Worm (Caenorhabditis elegans) whole organism, L2 larva: ENCODE data around the gene chil-26.

ENCODE experiments used
- C34F6.9 ChIP-seq: fragments of 150-350 bp; optimal IDR thresholded peaks from 2 replicates; lab custom pipeline; 2014; ENCODE audit warnings: missing biosample characterization, missing genetic modification characterization
- F13H6.1 ChIP-seq: sonication (generic microtip); optimal IDR thresholded peaks from 2 replicates; lab custom pipeline; 2016; ENCODE audit warnings: missing genetic modification characterization, missing compliant biosample characterization
- R02D3.7 ChIP-seq: fragments of 150-350 bp; optimal IDR thresholded peaks from 2 replicates; lab custom pipeline; 2014; ENCODE audit warnings: missing biosample characterization, missing genetic modification characterization
- ZK546.5 ChIP-seq: sonication (generic microtip); optimal IDR thresholded peaks from 2 replicates; lab custom pipeline; 2017; ENCODE audit warnings: missing biosample characterization, missing genetic modification characterization
- alr-1 ChIP-seq: fragments of 150-350 bp; optimal IDR thresholded peaks from 2 replicates; lab custom pipeline; 2014; ENCODE audit warnings: missing biosample characterization, missing genetic modification characterization
- aly-2 ChIP-seq: fragments of 150-350 bp; optimal IDR thresholded peaks from 2 replicates; lab custom pipeline; 2014; ENCODE audit warnings: missing biosample characterization, missing genetic modification characterization
- ama-1 ChIP-seq: fragments of 150-350 bp; optimal IDR thresholded peaks from 2 replicates; lab custom pipeline; 2018; ENCODE audit warnings: inconsistent platforms
- blmp-1 ChIP-seq: sonication (generic microtip); optimal IDR thresholded peaks from 2 replicates; lab custom pipeline; 2017; ENCODE audit warnings: missing genetic modification characterization, mild to moderate bottlenecking, missing compliant biosample characterization, antibody characterized with exemption, moderate library complexity; ENCODE audit not compliant: insufficient read depth
- ceh-16 ChIP-seq: fragments of 150-350 bp; optimal IDR thresholded peaks from 2 replicates; lab custom pipeline; 2014; ENCODE audit warnings: missing biosample characterization, missing genetic modification characterization
- crh-2 ChIP-seq: sonication (generic microtip); optimal IDR thresholded peaks from 2 replicates; lab custom pipeline; 2017; ENCODE audit warnings: missing biosample characterization, missing genetic modification characterization
- egl-27 ChIP-seq: sonication (generic microtip); optimal IDR thresholded peaks from 3 replicates; lab custom pipeline; 2017; ENCODE audit warnings: missing biosample characterization, missing genetic modification reagents, missing genetic modification characterization
- elt-1 ChIP-seq: fragments of 150-350 bp; optimal IDR thresholded peaks from 2 replicates; lab custom pipeline; 2014; ENCODE audit warnings: missing biosample characterization, missing genetic modification characterization
- elt-3 ChIP-seq: sonication (generic microtip); optimal IDR thresholded peaks from 2 replicates; lab custom pipeline; 2017; ENCODE audit warnings: missing biosample characterization, missing genetic modification characterization
- fos-1 ChIP-seq: fragments of 150-350 bp; optimal IDR thresholded peaks from 2 replicates; lab custom pipeline; 2014; ENCODE audit warnings: missing biosample characterization, missing genetic modification characterization
- gmeb-1 ChIP-seq: fragments of 150-350 bp; optimal IDR thresholded peaks from 2 replicates; lab custom pipeline; 2014; ENCODE audit warnings: missing biosample characterization, missing genetic modification characterization
- lin-13 ChIP-seq: fragments of 150-350 bp; optimal IDR thresholded peaks from 2 replicates; lab custom pipeline; 2014; ENCODE audit warnings: missing biosample characterization, missing genetic modification reagents, missing genetic modification characterization
- lin-39 ChIP-seq: fragments of 150-350 bp; optimal IDR thresholded peaks from 2 replicates; lab custom pipeline; 2014; ENCODE audit warnings: missing biosample characterization, missing genetic modification reagents, missing genetic modification characterization
- mab-5 ChIP-seq: fragments of 150-350 bp; optimal IDR thresholded peaks from 2 replicates; lab custom pipeline; 2014; ENCODE audit warnings: missing biosample characterization, missing genetic modification characterization
- mbf-1 ChIP-seq: sonication (generic microtip); optimal IDR thresholded peaks from 2 replicates; lab custom pipeline; 2017; ENCODE audit warnings: missing biosample characterization, missing genetic modification characterization
- mdl-1 ChIP-seq, 2 experiments: fragments of 150-350 bp in 1 of 2; sonication (generic microtip) in 1 of 2; optimal IDR thresholded peaks; 2 replicates each; lab custom pipeline; 2017; ENCODE audit warnings: missing biosample characterization in 2 of 2, missing genetic modification characterization in 2 of 2
- nhr-10 ChIP-seq: sonication (generic microtip); optimal IDR thresholded peaks from 2 replicates; lab custom pipeline; 2017; ENCODE audit warnings: missing biosample characterization, missing genetic modification characterization
- nhr-11 ChIP-seq: fragments of 150-350 bp; optimal IDR thresholded peaks from 2 replicates; lab custom pipeline; 2014; ENCODE audit warnings: missing biosample characterization, missing genetic modification characterization
- nhr-129 ChIP-seq: fragments of 150-350 bp; optimal IDR thresholded peaks from 2 replicates; lab custom pipeline; 2014; ENCODE audit warnings: missing biosample characterization, missing genetic modification characterization
- nhr-21 ChIP-seq: fragments of 150-350 bp; optimal IDR thresholded peaks from 2 replicates; lab custom pipeline; 2014; ENCODE audit warnings: missing biosample characterization, missing genetic modification characterization
- nhr-23 ChIP-seq: fragments of 150-350 bp; optimal IDR thresholded peaks from 2 replicates; lab custom pipeline; 2014; ENCODE audit warnings: missing biosample characterization, missing genetic modification reagents, missing genetic modification characterization
- nhr-6 ChIP-seq: fragments of 150-350 bp; optimal IDR thresholded peaks from 2 replicates; lab custom pipeline; 2014; ENCODE audit warnings: missing biosample characterization, missing genetic modification characterization
- nhr-77 ChIP-seq: fragments of 150-350 bp; optimal IDR thresholded peaks from 2 replicates; lab custom pipeline; 2014; ENCODE audit warnings: missing biosample characterization, missing genetic modification characterization
- peb-1 ChIP-seq: fragments of 150-350 bp; optimal IDR thresholded peaks from 2 replicates; lab custom pipeline; 2014; ENCODE audit warnings: missing biosample characterization, missing genetic modification characterization
- skn-1 ChIP-seq: sonication (generic microtip); optimal IDR thresholded peaks from 2 replicates; lab custom pipeline; 2017; ENCODE audit warnings: missing biosample characterization, missing genetic modification characterization
- sma-3 ChIP-seq: sonication (generic microtip); optimal IDR thresholded peaks from 2 replicates; lab custom pipeline; 2016; ENCODE audit warnings: missing genetic modification reagents, missing genetic modification characterization, missing compliant biosample characterization
- sma-9 ChIP-seq, 2 experiments: fragments of 150-350 bp in 1 of 2; sonication (generic microtip) in 1 of 2; optimal IDR thresholded peaks; 2 replicates each; lab custom pipeline; 2014 to 2016; ENCODE audit warnings: missing genetic modification characterization in 2 of 2, mild to moderate bottlenecking in 1 of 2, missing biosample characterization in 1 of 2, missing compliant biosample characterization in 1 of 2, missing genetic modification reagents in 1 of 2, moderate library complexity in 1 of 2
- snpc-4 ChIP-seq: fragments of 150-350 bp; optimal IDR thresholded peaks from 2 replicates; lab custom pipeline; 2014; ENCODE audit warnings: missing biosample characterization, missing genetic modification characterization
- unc-62 ChIP-seq: fragments of 150-350 bp; optimal IDR thresholded peaks from 2 replicates; lab custom pipeline; 2014; ENCODE audit warnings: missing biosample characterization, missing genetic modification reagents, missing genetic modification characterization
- zag-1 ChIP-seq: fragments of 150-350 bp; optimal IDR thresholded peaks from 2 replicates; lab custom pipeline; 2014; ENCODE audit warnings: missing biosample characterization, missing genetic modification characterization
- ztf-11 ChIP-seq: sonication (generic microtip); optimal IDR thresholded peaks from 2 replicates; lab custom pipeline; 2017; ENCODE audit warnings: missing biosample characterization, missing genetic modification characterization
- ztf-4 ChIP-seq: fragments of 150-350 bp; optimal IDR thresholded peaks from 2 replicates; lab custom pipeline; 2014; ENCODE audit warnings: missing biosample characterization, missing genetic modification characterization

The chil-26 gene

ce11 chrII:9438227-9438626, 36.6 kb upstream of the chil-26 start, which contains the start of gene chil-13:
TSS of gene chil-13 (minus strand) at chrII:9438327.
- TF ChIP-seq nhr-23 (tag; lab: Kevin White, UChicago) (no peak), peb-1 (tag; lab: Kevin White, UChicago) (no peak), nhr-77 (no peak), ama-1 (no peak), nhr-10 (tag; lab: Kevin White, UChicago) (no peak), R02D3.7 (no peak), lin-13 (GFP tag; lab: Kevin White, UChicago) (no peak)

- TF ChIP-seq crh-2 (tag; lab: Kevin White, UChicago) (no peak), elt-1 (tag; lab: Kevin White, UChicago) (no peak), sma-9 (GFP tag; optimal IDR thresholded peaks at IDR 0.05; lab: Kevin White, UChicago) (no peak), sma-9 (tag; optimal IDR thresholded peaks at IDR 0.05; lab: Kevin White, UChicago) (no peak), ceh-16 (tag; lab: Kevin White, UChicago) (no peak), skn-1 (tag; lab: Kevin White, UChicago) (no peak), nhr-21 (no peak), ztf-4 (tag; lab: Kevin White, UChicago) (no peak), blmp-1 (no peak), mbf-1 (tag; lab: Kevin White, UChicago) (no peak), sma-3 (GFP tag; lab: Kevin White, UChicago) (no peak), aly-2 (tag; lab: Kevin White, UChicago) (no peak), nhr-11 (no peak), snpc-4 (tag; lab: Kevin White, UChicago) (no peak), nhr-23 (tag; lab: Kevin White, UChicago) (no peak), alr-1 (no peak)
- TF ChIP-seq, all 48 proteins: peak for 0
Measured at ce11 chrII:9438853-9439252, 36.0 kb upstream of the chil-26 start.

ce11 chrII:9440060-9440459, 34.8 kb upstream of the chil-26 start, which contains the start of gene chil-17:
TSS of gene chil-17 (minus strand) at chrII:9440160.
- TF ChIP-seq mbf-1 (tag; lab: Kevin White, UChicago) = no peak
- no peak for TF ChIP-seq snpc-4 (tag; lab: Kevin White, UChicago)
- TF ChIP-seq nhr-10 (tag; lab: Kevin White, UChicago) = no peak
- no peak for TF ChIP-seq lin-13 (GFP tag; lab: Kevin White, UChicago)
- TF ChIP-seq mab-5 (tag; lab: Kevin White, UChicago) = no peak
- no peak for TF ChIP-seq nhr-21
- no peak for TF ChIP-seq nhr-6 (tag; lab: Kevin White, UChicago)
- no peak for TF ChIP-seq ztf-4 (tag; lab: Kevin White, UChicago)
- no peak for TF ChIP-seq elt-3
- TF ChIP-seq nhr-129 (tag; lab: Kevin White, UChicago) = no peak

- TF ChIP-seq ztf-11 (tag; lab: Kevin White, UChicago) = no peak
Measured at ce11 chrII:9441838-9442237, 33.0 kb upstream of the chil-26 start, which contains the start of gene chil-16. TSS of gene chil-16 (minus strand) at chrII:9441938.

- no peak for TF ChIP-seq ztf-11 (tag; lab: Kevin White, UChicago)
- no peak for TF ChIP-seq zag-1 (tag; lab: Kevin White, UChicago)
- TF ChIP-seq nhr-6 (tag; lab: Kevin White, UChicago) = no peak
- TF ChIP-seq, all 48 proteins: peak for 0
Measured at ce11 chrII:9443522-9443921, 31.3 kb upstream of the chil-26 start, which contains the start of gene chil-15. TSS of gene chil-15 (minus strand) at chrII:9443622.

ce11 chrII:9445368-9445767, 29.5 kb upstream of the chil-26 start, which contains the start of gene R09D1.13:
TSS of gene R09D1.13 (minus strand) at chrII:9445468.
- TF ChIP-seq mdl-1 (tag; optimal IDR thresholded peaks at IDR 0.05; lab: Kevin White, UChicago) (no peak), alr-1 (no peak), F13H6.1 (tag; lab: Kevin White, UChicago) (no peak), sma-9 (GFP tag; optimal IDR thresholded peaks at IDR 0.05; lab: Kevin White, UChicago) (no peak), sma-9 (tag; optimal IDR thresholded peaks at IDR 0.05; lab: Kevin White, UChicago) (no peak), nhr-21 (no peak), egl-27 (tag; lab: Kevin White, UChicago) (no peak), nhr-6 (tag; lab: Kevin White, UChicago) (no peak), lin-39 (tag; lab: Kevin White, UChicago) (no peak), gmeb-1 (tag; lab: Kevin White, UChicago) (no peak), zag-1 (tag; lab: Kevin White, UChicago) (no peak), nhr-10 (tag; lab: Kevin White, UChicago) (no peak), C34F6.9 (tag; lab: Kevin White, UChicago) (no peak), unc-62 (GFP tag; lab: Kevin White, UChicago) (no peak), nhr-77 (no peak), nhr-23 (tag; lab: Kevin White, UChicago) (no peak), crh-2 (tag; lab: Kevin White, UChicago) (no peak), fos-1 (tag; lab: Kevin White, UChicago) (no peak), ZK546.5 (no peak), nhr-129 (tag; lab: Kevin White, UChicago) (no peak)
